Worm (Caenorhabditis elegans): Measurements from ENCODE around the gene snr-6.

The snr-6 gene

DNA sequence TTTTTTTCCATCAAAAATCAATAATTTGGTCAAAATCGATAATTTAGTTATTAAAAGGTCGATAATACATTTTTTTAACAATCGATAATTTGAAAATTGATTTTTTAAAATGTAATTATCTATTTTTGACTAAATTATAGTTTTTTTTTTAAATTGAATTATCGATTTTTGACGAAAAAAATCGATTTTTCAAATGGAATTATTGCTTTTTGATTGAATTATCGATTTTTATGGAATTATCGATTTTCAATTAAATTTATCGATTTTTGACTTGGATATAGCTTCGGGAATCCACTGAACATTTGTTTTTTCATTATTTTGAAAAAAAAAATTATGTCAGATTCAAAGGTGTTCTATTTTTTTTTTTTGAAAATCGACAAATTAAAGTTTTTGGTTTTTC is 19.1 kb downstream of the snr-6 start:
- TF ChIP-seq ztf-4 (tag; optimal IDR thresholded peaks at IDR 0.05), result no peak
- no peak for TF ChIP-seq unc-55 (GFP tag; optimal IDR thresholded peaks at IDR 0.05)
- no peak for TF ChIP-seq mab-5 (tag; optimal IDR thresholded peaks at IDR 0.05)
- TF ChIP-seq peb-1 (tag; optimal IDR thresholded peaks at IDR 0.05), result no peak
- TF ChIP-seq elt-3 (tag; optimal IDR thresholded peaks at IDR 0.05), result no peak
- no peak for TF ChIP-seq nhr-23 (tag; optimal IDR thresholded peaks at IDR 0.05)
- no peak for TF ChIP-seq fos-1 (tag; optimal IDR thresholded peaks at IDR 0.05)
- TF ChIP-seq ztf-11 (tag; optimal IDR thresholded peaks at IDR 0.05), result no peak
- no peak for TF ChIP-seq mbf-1 (tag; optimal IDR thresholded peaks at IDR 0.05)
- TF ChIP-seq sma-3 (GFP tag; optimal IDR thresholded peaks at IDR 0.05), result no peak

- no peak for TF ChIP-seq snpc-4 (tag; optimal IDR thresholded peaks at IDR 0.05)
- no peak for TF ChIP-seq lin-13 (GFP tag; optimal IDR thresholded peaks at IDR 0.05)
- TF ChIP-seq nhr-237 (tag; optimal IDR thresholded peaks at IDR 0.05), result no peak
- TF ChIP-seq ZK546.5 (tag; optimal IDR thresholded peaks at IDR 0.05), result no peak
- TF ChIP-seq nhr-129 (tag; optimal IDR thresholded peaks at IDR 0.05), result peak; percentile 59
- TF ChIP-seq sma-9 (GFP tag; optimal IDR thresholded peaks at IDR 0.05), result no peak
- no peak for TF ChIP-seq sma-9 (tag; optimal IDR thresholded peaks at IDR 0.05)
- TF ChIP-seq unc-39 (tag; optimal IDR thresholded peaks at IDR 0.05), result no peak
- no peak for TF ChIP-seq crh-2 (tag; optimal IDR thresholded peaks at IDR 0.05)
- no peak for TF ChIP-seq sem-4 (tag; optimal IDR thresholded peaks at IDR 0.05)
- TF ChIP-seq unc-62 (GFP tag; optimal IDR thresholded peaks at IDR 0.05), result no peak
- TF ChIP-seq lsy-2 (tag; optimal IDR thresholded peaks at IDR 0.05), result peak in 1 of 2 experiments; percentile 12
- no peak for TF ChIP-seq nhr-25 (tag; optimal IDR thresholded peaks at IDR 0.05)
- TF ChIP-seq fos-1 (tag; optimal IDR thresholded peaks at IDR 0.05), result no peak
- no peak for TF ChIP-seq nhr-12 (tag; optimal IDR thresholded peaks at IDR 0.05)
- TF ChIP-seq mab-5 (tag; optimal IDR thresholded peaks at IDR 0.05), result no peak
- TF ChIP-seq ceh-16 (tag; optimal IDR thresholded peaks at IDR 0.05), result no peak
- peak; percentile 2 for TF ChIP-seq sma-3 (GFP tag; optimal IDR thresholded peaks at IDR 0.05)
- no peak for TF ChIP-seq ceh-82 (tag; optimal IDR thresholded peaks at IDR 0.05)
- no peak for TF ChIP-seq elt-3 (tag; optimal IDR thresholded peaks at IDR 0.05)
- TF ChIP-seq ztf-11 (tag; optimal IDR thresholded peaks at IDR 0.05), result no peak
- no peak for TF ChIP-seq ama-1 (optimal IDR thresholded peaks at IDR 0.05)
- TF ChIP-seq dmd-4 (tag; optimal IDR thresholded peaks at IDR 0.05), result no peak
- no peak for TF ChIP-seq zag-1 (tag; optimal IDR thresholded peaks at IDR 0.05)
- no peak for TF ChIP-seq elt-1 (tag; optimal IDR thresholded peaks at IDR 0.05)
- TF ChIP-seq R02D3.7 (tag; optimal IDR thresholded peaks at IDR 0.05), result no peak
- TF ChIP-seq unc-55 (GFP tag; optimal IDR thresholded peaks at IDR 0.05), result peak; percentile 6
Observed at ce11 chrIII:12399709-12400108, 29.7 kb downstream of the snr-6 start.

DNA sequence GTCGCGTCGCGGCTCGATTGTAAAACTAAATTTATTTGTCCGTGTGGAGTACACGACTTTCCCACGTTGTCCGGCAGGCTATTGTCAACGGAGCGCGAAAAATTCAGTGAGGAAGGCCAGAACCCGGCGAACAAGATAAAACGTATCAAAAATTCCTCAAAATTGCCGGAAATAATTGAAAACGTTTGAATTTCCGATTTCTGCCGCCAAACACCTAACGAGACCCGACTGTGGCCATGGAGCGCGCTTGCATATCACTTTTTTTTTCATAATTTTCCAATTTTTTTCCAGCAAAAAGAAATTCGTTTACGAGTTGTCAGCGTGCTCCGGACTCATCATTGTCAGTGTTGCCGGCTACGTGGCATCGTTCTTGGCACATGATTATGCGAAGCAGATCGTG is 31.0 kb downstream of the snr-6 start:
- no peak for TF ChIP-seq F13H6.1 (tag; optimal IDR thresholded peaks at IDR 0.05)

ce11 chrIII:12395085-12395484 is 34.3 kb downstream of the snr-6 start, which contains the start of gene Y49E10.10:
Y49E10.10 (plus strand) TSS chrIII:12395465.
- TF ChIP-seq sma-9 (GFP tag; optimal IDR thresholded peaks at IDR 0.05), result no peak
- no peak for TF ChIP-seq sma-9 (tag; optimal IDR thresholded peaks at IDR 0.05)
- TF ChIP-seq ceh-82 (tag; optimal IDR thresholded peaks at IDR 0.05), result no peak
- no peak for TF ChIP-seq unc-62 (GFP tag; optimal IDR thresholded peaks at IDR 0.05)
- no peak for TF ChIP-seq unc-55 (GFP tag; optimal IDR thresholded peaks at IDR 0.05)
- no peak for TF ChIP-seq peb-1 (tag; optimal IDR thresholded peaks at IDR 0.05)
- TF ChIP-seq nhr-23 (tag; optimal IDR thresholded peaks at IDR 0.05), result no peak
- TF ChIP-seq blmp-1 (tag; optimal IDR thresholded peaks at IDR 0.05; ENCODE audit: insufficient read depth), result no peak
- TF ChIP-seq nhr-10 (tag; optimal IDR thresholded peaks at IDR 0.05), result no peak
- no peak for TF ChIP-seq Y55F3AM.14 (GFP tag; optimal IDR thresholded peaks at IDR 0.05)

DNA sequence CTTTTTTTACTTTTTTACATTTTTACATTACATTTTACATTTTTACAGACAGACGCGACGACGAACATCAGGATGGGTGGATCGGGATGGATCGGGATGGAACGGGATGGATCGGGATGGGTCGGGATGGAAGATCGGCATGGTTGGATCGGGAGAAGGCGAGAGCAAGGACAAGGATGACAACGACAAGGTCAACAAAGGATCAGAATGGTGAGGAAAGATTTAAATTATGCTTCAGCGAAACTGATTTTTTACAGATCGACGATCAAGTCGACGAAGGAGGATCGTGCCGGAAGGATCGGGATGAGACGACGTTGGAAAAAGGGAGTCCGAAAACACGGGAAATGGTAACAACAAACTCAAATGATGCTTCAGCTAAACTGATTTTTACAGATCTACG is 41.3 kb downstream of the snr-6 start:
- TF ChIP-seq nhr-25 (tag; optimal IDR thresholded peaks at IDR 0.05), result no peak
- no peak for TF ChIP-seq ztf-4 (tag; optimal IDR thresholded peaks at IDR 0.05)
- no peak for TF ChIP-seq nhr-6 (tag; optimal IDR thresholded peaks at IDR 0.05)
- TF ChIP-seq ZK546.5 (tag; optimal IDR thresholded peaks at IDR 0.05), result no peak
- no peak for TF ChIP-seq aly-2 (tag; optimal IDR thresholded peaks at IDR 0.05)
- TF ChIP-seq elt-1 (tag; optimal IDR thresholded peaks at IDR 0.05), result no peak
- no peak for TF ChIP-seq ztf-11 (tag; optimal IDR thresholded peaks at IDR 0.05)
- no peak for TF ChIP-seq R02D3.7 (tag; optimal IDR thresholded peaks at IDR 0.05)
- TF ChIP-seq blmp-1 (tag; optimal IDR thresholded peaks at IDR 0.05; ENCODE audit: insufficient read depth), result no peak
- no peak for TF ChIP-seq ceh-16 (tag; optimal IDR thresholded peaks at IDR 0.05)
- TF ChIP-seq unc-62 (GFP tag; optimal IDR thresholded peaks at IDR 0.05), result no peak
- TF ChIP-seq crh-2 (tag; optimal IDR thresholded peaks at IDR 0.05), result no peak
- no peak for TF ChIP-seq lin-11 (tag; optimal IDR thresholded peaks at IDR 0.05)
- TF ChIP-seq ztf-1 (GFP tag; conservative IDR thresholded peaks at IDR 0.05), result no peak

Measured in whole organism, L2 larva.